Worm (Caenorhabditis elegans): Measurements from ENCODE around the gene B0334.13.

Gene B0334.13

DNA sequence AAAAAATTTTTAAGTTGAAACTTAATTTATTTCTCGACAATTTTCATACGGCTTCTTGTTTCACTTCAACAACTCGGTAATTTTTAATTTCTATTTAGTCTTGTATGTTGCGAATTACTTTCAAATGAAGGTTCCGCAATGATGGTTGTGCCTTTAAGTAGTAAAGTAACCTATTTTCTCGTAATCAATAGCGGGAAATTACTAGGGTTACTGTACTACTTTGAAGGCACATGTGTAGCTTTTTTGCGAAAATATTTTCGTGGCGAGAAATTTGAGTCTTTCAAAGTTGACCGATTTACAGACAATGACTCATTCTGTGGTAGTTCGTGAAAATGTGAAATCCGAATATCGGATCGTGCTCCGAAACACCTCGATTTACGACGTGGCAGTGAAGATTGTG lies 30.1 kb downstream of the B0334.13 start, which contains the start of gene B0334.10:
B0334.10 (plus strand) TSS at position 301 of the 400 bp plus-strand sequence.
- TF ChIP-seq tlf-1 (GFP tag; optimal IDR thresholded peaks at IDR 0.05) (no peak), ztf-26 (tag; optimal IDR thresholded peaks at IDR 0.05) (no peak)

DNA sequence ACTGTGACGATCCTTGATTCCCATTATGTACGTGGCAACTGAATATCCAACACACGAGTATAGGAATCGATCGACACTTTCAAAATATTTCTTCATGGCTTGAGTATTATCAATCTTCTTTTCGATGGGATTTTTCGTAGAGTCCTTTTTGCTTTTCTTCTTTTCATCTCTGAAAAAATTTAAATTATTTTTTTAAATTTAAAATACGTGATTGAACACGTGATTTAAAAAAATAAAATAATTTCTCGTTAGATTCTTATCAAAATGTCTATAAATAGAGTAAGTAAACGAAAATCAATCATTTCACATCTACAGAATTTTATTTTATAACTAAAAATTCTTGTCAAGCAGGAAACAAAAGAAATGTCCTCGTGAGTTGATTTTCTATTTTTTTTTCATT lies 33.2 kb downstream of the B0334.13 start, which contains the start of gene Y62F5A.10:
Y62F5A.10 (plus strand) TSS at position 301 of the 400 bp plus-strand sequence.
- TF ChIP-seq snpc-1.3 (tag; optimal IDR thresholded peaks at IDR 0.05; ENCODE audit: insufficient read depth) (no peak), Y53F4B.3 (GFP tag; IDR thresholded peaks at IDR 0.05) (no peak), K11D2.4 (GFP tag; IDR thresholded peaks at IDR 0.05) (no peak), lin-54 (GFP tag; optimal IDR thresholded peaks at IDR 0.05) (no peak), ceh-79 (tag; optimal IDR thresholded peaks at IDR 0.05) (no peak), K12H6.12 (tag; optimal IDR thresholded peaks at IDR 0.05) (no peak), atf-7 (tag; optimal IDR thresholded peaks at IDR 0.05) (no peak), T07F8.4 (tag; optimal IDR thresholded peaks at IDR 0.05) (no peak), mel-28 (tag; optimal IDR thresholded peaks at IDR 0.05; ENCODE audit: borderline replicate concordance) (no peak), F22D6.2 (tag; optimal IDR thresholded peaks at IDR 0.05) (no peak), fkh-3 (tag; optimal IDR thresholded peaks at IDR 0.05) (no peak), D2030.7 (GFP tag; IDR thresholded peaks at IDR 0.05) (no peak)

DNA sequence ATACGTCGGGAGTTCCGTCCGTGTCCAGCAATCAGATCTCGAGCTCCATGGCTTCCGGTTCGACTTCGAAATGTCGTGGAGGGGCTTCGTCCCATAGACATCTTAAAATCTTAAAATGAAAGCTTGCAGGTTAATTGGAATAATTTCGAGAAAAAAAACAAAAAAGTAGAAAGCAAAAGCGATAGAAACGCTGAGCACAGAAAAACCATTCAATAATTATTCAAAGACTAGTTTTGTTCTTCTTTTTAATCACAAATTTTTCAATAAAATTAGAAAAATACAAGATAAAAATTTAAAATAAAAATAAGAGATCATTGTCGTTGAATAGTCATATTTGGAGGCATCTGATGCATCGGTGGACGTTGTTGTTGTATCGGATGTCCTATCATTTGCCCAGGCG lies 38.9 kb downstream of the B0334.13 start, which contains the start of gene age-1:
age-1 (minus strand) TSS at position 101 of the 400 bp plus-strand sequence.
- TF ChIP-seq atf-7 (tag; optimal IDR thresholded peaks at IDR 0.05) (no peak), snpc-1.3 (tag; optimal IDR thresholded peaks at IDR 0.05; ENCODE audit: insufficient read depth) (no peak)

DNA sequence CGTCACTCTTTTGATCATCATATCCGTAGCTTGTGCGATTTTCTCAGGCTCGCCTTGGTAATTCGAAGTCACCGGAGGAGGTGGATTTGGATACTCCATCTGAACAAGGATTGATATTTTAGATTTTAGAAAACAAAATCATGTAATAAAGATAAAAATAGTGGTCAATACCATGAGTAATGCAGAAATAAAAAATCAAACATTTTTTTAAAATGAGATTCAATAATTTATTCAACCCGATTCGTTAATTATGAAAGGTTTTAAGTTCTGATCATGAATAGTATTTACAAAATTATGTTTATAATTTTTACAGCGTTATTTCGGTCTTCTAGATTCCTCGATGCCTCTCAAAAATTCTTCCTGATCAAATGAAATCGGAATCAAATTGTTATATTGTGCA lies 45.6 kb downstream of the B0334.13 start, which contains the start of gene mdt-8:
mdt-8 (minus strand) TSS at position 101 of the 400 bp plus-strand sequence.
- TF ChIP-seq efl-1 (GFP tag; optimal IDR thresholded peaks at IDR 0.05), result no peak
- TF ChIP-seq ceh-100 (GFP tag; IDR thresholded peaks at IDR 0.05), result 0 out of 2 replicates have a peak, but pooled peaks have one; percentile 13
- TF ChIP-seq snpc-4 (GFP tag; optimal IDR thresholded peaks at IDR 0.05), result no peak
- no peak for TF ChIP-seq snpc-4 (tag; optimal IDR thresholded peaks at IDR 0.05)
- TF ChIP-seq madf-6 (GFP tag; IDR thresholded peaks at IDR 0.05), result peak; percentile 39; the same call in 1 of the 2 replicates

DNA sequence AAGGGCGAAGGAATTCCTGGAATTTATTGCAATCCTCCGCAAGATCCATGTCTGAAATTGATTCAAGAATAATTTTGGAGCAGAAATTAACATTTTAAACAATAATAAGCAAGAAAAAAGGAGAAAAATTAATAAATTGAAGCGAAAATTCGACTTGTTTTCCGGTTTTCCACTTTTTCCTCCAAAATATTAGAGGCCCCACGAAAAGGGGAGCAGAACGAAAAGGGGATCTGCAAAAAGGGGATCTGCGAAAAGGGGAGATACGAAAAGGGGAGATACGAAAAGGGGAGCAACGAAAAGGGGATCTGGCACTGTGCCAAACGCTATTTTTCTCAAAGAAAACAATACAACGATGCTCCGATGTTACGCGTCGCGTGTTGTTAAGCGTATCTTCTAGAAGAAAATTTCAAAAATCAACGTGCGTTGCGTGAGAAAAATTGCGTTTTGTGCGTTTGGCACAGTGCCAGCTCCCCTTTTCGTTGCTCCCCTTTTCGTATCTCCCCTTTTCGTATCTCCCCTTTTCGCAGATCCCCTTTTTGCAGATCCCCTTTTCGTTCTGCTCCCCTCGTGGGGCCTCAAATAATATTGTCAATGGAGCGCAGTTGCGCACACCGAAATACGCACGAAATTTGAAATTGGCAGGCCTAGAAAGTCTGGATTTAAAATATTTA lies 46.5 kb downstream of the B0334.13 start, which contains the start of gene Y62F5A.12:
Y62F5A.12 (minus strand) TSS at position 51 of the 671 bp plus-strand sequence.
- TF ChIP-seq ekl-4 (GFP tag; IDR thresholded peaks at IDR 0.05) (peak; percentile 94), mcd-1 (GFP tag; IDR thresholded peaks at IDR 0.05) (peak; percentile 99), Y95B8A.8 (GFP tag; IDR thresholded peaks at IDR 0.05) (peak; percentile 94), rcor-1 (GFP tag; IDR thresholded peaks at IDR 0.05) (peak; percentile 94), attf-3 (GFP tag; conservative IDR thresholded peaks at IDR 0.05) (peak; percentile 85), hrde-1 (tag; optimal IDR thresholded peaks at IDR 0.05; ENCODE audit: borderline replicate concordance) (peak; percentile 1), madf-8 (GFP tag; conservative IDR thresholded peaks at IDR 0.05) (peak; percentile 96), dpl-1 (GFP tag; optimal IDR thresholded peaks at IDR 0.05) (peak; percentile 60), let-607 (tag; optimal IDR thresholded peaks at IDR 0.05) (peak in 1 of 2 experiments; percentile 58), xnd-1 (tag; optimal IDR thresholded peaks at IDR 0.05) (peak; percentile 53), zfh-2 (GFP tag; conservative IDR thresholded peaks at IDR 0.05) (peak; percentile 70; the same call in 1 of the 2 replicates), lsl-1 (GFP tag; optimal IDR thresholded peaks at IDR 0.05) (peak; percentile 78), nfyb-1 (GFP tag; IDR thresholded peaks at IDR 0.05) (peak; percentile 94), Y56A3A.18 (GFP tag; IDR thresholded peaks at IDR 0.05) (0 out of 2 replicates have a peak, but pooled peaks have one; percentile 67), Y67H2A.10 (GFP tag; conservative IDR thresholded peaks at IDR 0.05) (peak; percentile 93), egrh-3 (GFP tag; IDR thresholded peaks at IDR 0.05) (peak; percentile 91), ztf-28 (GFP tag; IDR thresholded peaks at IDR 0.05) (peak; percentile 98), gei-17 (GFP tag; optimal IDR thresholded peaks at IDR 0.05) (peak; percentile 1), attf-5 (GFP tag; optimal IDR thresholded peaks at IDR 0.05) (peak; percentile 94), let-526 (GFP tag; IDR thresholded peaks at IDR 0.05) (peak; percentile 99), Y53F4B.3 (GFP tag; IDR thresholded peaks at IDR 0.05) (peak; percentile 93), F39B2.1 (GFP tag; IDR thresholded peaks at IDR 0.05) (peak; percentile 34; the same call in 1 of the 2 replicates)
